Worm (Caenorhabditis elegans): ENCODE measurements around the gene F15E6.3.

DNA sequence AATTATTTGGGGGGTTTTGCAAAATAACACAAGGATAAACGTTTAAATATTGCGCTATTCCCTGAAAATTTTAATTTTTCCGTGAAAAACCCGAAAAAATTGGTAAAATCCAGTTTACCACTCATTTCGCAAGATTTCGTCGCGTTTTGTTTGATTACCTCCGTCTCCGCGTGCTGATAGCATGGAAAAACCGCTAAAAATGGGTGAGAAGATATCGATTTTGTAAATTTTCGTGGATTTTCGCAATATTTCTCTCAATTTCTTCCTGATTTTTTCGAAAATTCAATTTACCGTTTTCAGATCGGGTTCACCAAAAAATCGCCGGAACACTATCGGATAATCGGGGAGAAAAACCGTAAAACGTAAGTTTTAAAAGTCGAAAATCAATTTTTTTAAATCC, 46.9 kb upstream of the F15E6.3 start, which contains the start of gene ama-1:
- TF ChIP-seq tlf-1 (GFP tag; optimal IDR thresholded peaks at IDR 0.05) (no peak), zim-3 (tag; optimal IDR thresholded peaks at IDR 0.05) (no peak), dox-1 (GFP tag; IDR thresholded peaks at IDR 0.05) (no peak), lin-35 (GFP tag; optimal IDR thresholded peaks at IDR 0.05) (no peak), hrde-1 (tag; optimal IDR thresholded peaks at IDR 0.05; ENCODE audit: borderline replicate concordance) (no peak), sea-2 (GFP tag; IDR thresholded peaks at IDR 0.05) (no peak), akir-1 (GFP tag; optimal IDR thresholded peaks at IDR 0.05) (no peak), hmg-1.2 (GFP tag; IDR thresholded peaks at IDR 0.05) (no peak), ama-1 (optimal IDR thresholded peaks at IDR 0.05) (no peak), ama-1 (GFP tag; optimal IDR thresholded peaks at IDR 0.05) (no peak), gei-17 (GFP tag; optimal IDR thresholded peaks at IDR 0.05) (no peak)
